Worm (Caenorhabditis elegans) whole organism, L1 larva: ENCODE data around the gene F09F9.3.

Experiments used
- aly-2 ChIP-seq: fragments of 150-350 bp; optimal IDR thresholded peaks from 2 replicates; lab custom pipeline; 2014; ENCODE audit warnings: missing biosample characterization, missing genetic modification characterization
- ceh-82 ChIP-seq, 3 experiments: fragments of 150-350 bp in 1 of 3; sonication (generic microtip) in 2 of 3; optimal IDR thresholded peaks; 2 replicates each; lab custom pipeline; 2014 to 2017; ENCODE audit warnings: missing biosample characterization in 3 of 3, missing genetic modification characterization in 3 of 3
- fkh-10 ChIP-seq: sonication (generic microtip); optimal IDR thresholded peaks from 2 replicates; lab custom pipeline; 2017; ENCODE audit warnings: missing biosample characterization, missing genetic modification reagents, missing genetic modification characterization
- lin-13 ChIP-seq: fragments of 150-350 bp; optimal IDR thresholded peaks from 2 replicates; lab custom pipeline; 2014; ENCODE audit warnings: missing biosample characterization, missing genetic modification reagents, missing genetic modification characterization
- lin-14 ChIP-seq: fragments of 200-800 bp; sonication (Bioruptor generic); optimal IDR thresholded peaks from 2 replicates; lab custom pipeline; 2018; ENCODE audit warnings: mild to moderate bottlenecking, missing genetic modification characterization, moderate library complexity, missing compliant biosample characterization
- nhr-28 ChIP-seq: fragments of 150-350 bp; optimal IDR thresholded peaks from 2 replicates; lab custom pipeline; 2014; ENCODE audit warnings: missing biosample characterization, missing genetic modification characterization
- nhr-76 ChIP-seq: sonication (generic microtip); optimal IDR thresholded peaks from 2 replicates; lab custom pipeline; 2017; ENCODE audit warnings: missing biosample characterization, missing genetic modification characterization
- nhr-77 ChIP-seq: fragments of 150-350 bp; optimal IDR thresholded peaks from 2 replicates; lab custom pipeline; 2014; ENCODE audit warnings: missing biosample characterization, missing genetic modification characterization
- pag-3 ChIP-seq: sonication (generic microtip); optimal IDR thresholded peaks from 2 replicates; lab custom pipeline; 2017; ENCODE audit warnings: missing genetic modification characterization, mild to moderate bottlenecking, missing compliant biosample characterization, antibody characterized with exemption, borderline replicate concordance; ENCODE audit not compliant: insufficient read depth
- pqm-1 ChIP-seq: sonication (generic microtip); optimal IDR thresholded peaks from 3 replicates; lab custom pipeline; 2017; ENCODE audit warnings: missing biosample characterization, missing genetic modification characterization

DNA sequence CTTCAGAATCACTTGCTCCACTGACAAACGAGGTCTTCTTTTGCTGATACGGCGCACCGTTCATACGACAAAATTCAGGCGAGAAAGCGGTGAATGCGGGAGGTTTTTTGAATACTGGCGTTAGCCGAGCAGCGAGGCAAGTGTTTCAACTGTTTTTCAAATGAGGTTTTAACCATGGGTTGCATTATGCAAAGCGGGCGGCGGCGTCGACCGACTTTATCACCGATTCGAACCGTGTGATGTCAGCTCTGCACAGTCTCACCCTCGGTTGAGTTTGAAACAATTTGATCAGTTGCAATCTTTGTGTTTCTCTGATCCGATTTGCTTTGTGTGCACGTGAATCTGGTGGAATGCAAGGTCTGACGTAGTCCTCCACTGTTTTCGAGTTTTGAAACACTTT is 20.4 kb downstream of the F09F9.3 start, which contains the start of gene clh-4:
- no peak for TF ChIP-seq pag-3 (tag; lab: Kevin White, UChicago)
- no peak for TF ChIP-seq pqm-1 (tag; lab: Kevin White, UChicago)
- no peak for TF ChIP-seq lin-13 (GFP tag; lab: Kevin White, UChicago)
- TF ChIP-seq nhr-77 (tag; lab: Kevin White, UChicago), result no peak
- no peak for TF ChIP-seq fkh-10 (GFP tag; lab: Kevin White, UChicago)
- no peak for TF ChIP-seq lin-14 (GFP tag; lab: Kevin White, UChicago)
- no peak for TF ChIP-seq nhr-28 (tag; lab: Kevin White, UChicago)
- no peak for TF ChIP-seq nhr-76 (tag; lab: Kevin White, UChicago)
- no peak for TF ChIP-seq ceh-82 (tag; optimal IDR thresholded peaks at IDR 0.05; lab: Kevin White, UChicago)
- no peak for TF ChIP-seq aly-2 (tag; lab: Kevin White, UChicago)
